Worm (Caenorhabditis elegans): ENCODE data around the gene mig-32.
"Not testable (repeated sequence)": the region's sequence is repeated elsewhere in the genome, so short reads cannot be mapped to it uniquely, and the experiment has no call there.

mig-32 gene

DNA sequence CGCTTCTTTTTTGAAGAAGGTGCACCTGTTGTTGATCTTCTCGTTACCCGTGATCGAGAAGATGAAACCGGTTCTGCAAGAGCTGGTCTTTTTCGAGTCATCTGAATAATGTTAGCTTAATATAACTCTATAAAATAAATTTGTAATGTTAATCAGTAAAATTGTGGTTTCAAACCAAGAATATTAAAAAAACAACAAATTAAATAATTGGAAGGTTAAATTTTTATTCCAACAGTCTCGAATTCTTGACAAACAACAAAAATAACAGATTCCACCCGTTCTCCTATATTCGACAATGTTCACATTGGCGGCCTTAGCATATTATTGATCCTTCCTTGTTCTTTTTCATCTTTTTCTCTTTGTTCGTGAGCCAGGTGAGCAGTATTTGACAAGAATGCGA lies at the start of gene mig-32:
Gene mig-32 (minus strand): TSS at position 101 of the 400 bp plus-strand sequence.
- TF ChIP-seq mml-1 (tag; optimal IDR thresholded peaks at IDR 0.05) (no peak), nhr-25 (tag; optimal IDR thresholded peaks at IDR 0.05) (no peak), fkh-10 (GFP tag; optimal IDR thresholded peaks at IDR 0.05) (no peak), tbx-2 (tag; optimal IDR thresholded peaks at IDR 0.05) (no peak), lin-39 (tag; optimal IDR thresholded peaks at IDR 0.05) (no peak), aly-2 (tag; optimal IDR thresholded peaks at IDR 0.05) (no peak)

- TF ChIP-seq pqm-1 (tag; optimal IDR thresholded peaks at IDR 0.05) (no peak), hmg-11 (tag; optimal IDR thresholded peaks at IDR 0.05) (no peak), nhr-67 (tag; optimal IDR thresholded peaks at IDR 0.05) (no peak), ZK546.5 (tag; optimal IDR thresholded peaks at IDR 0.05) (no peak), nhr-11 (tag; optimal IDR thresholded peaks at IDR 0.05) (no peak), nhr-43 (tag; optimal IDR thresholded peaks at IDR 0.05; ENCODE audit: poor library complexity, severe bottlenecking) (no peak), ceh-82 (tag; optimal IDR thresholded peaks at IDR 0.05) (no peak), zag-1 (tag; optimal IDR thresholded peaks at IDR 0.05) (no peak), tbx-2 (tag; optimal IDR thresholded peaks at IDR 0.05) (no peak), nhr-25 (tag; optimal IDR thresholded peaks at IDR 0.05) (no peak)
Measured at ce11 chrIV:12140959-12141358, 48.9 kb upstream of the mig-32 start, which contains the start of gene B0001.8. Gene B0001.8 (minus strand): TSS chrIV:12141059.

ce11 chrIV:12138093-12138492 lies 46.1 kb upstream of the mig-32 start, which contains the start of gene B0001.4:
Gene B0001.4 (minus strand): TSS chrIV:12138193.
- not testable (repeated sequence) for TF ChIP-seq nhr-23, nhr-76, lin-15B (tag; optimal IDR thresholded peaks at IDR 0.05)

DNA sequence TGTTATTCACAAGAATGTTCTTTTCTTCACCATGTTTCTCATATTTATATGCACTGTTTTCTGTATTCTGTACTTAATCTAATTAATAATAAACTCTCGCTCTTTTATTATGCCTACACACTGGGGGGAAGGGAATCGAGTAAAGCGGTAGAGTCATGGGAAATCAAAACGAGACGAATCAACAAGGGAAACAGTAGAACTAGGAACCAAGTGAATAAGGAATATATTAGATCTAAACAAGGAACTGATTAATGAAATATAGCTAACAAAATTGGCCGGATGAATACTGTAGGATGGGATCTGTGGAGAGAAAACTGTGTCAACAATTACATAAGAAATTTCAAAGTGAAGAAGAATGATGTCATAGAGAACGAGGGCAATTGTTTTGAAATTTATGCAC lies 43.0 kb upstream of the mig-32 start:
- no peak for TF ChIP-seq elt-3 (tag; optimal IDR thresholded peaks at IDR 0.05)
- no peak for TF ChIP-seq tbx-2 (tag; optimal IDR thresholded peaks at IDR 0.05)
- no peak for TF ChIP-seq snpc-4 (tag; optimal IDR thresholded peaks at IDR 0.05)
- no peak for TF ChIP-seq nhr-25 (tag; optimal IDR thresholded peaks at IDR 0.05)
- TF ChIP-seq lin-39 (tag; optimal IDR thresholded peaks at IDR 0.05): no peak
- TF ChIP-seq eor-1 (tag; optimal IDR thresholded peaks at IDR 0.05): no peak
- no peak for TF ChIP-seq ztf-4 (tag; optimal IDR thresholded peaks at IDR 0.05)
- TF ChIP-seq hmg-11 (tag; optimal IDR thresholded peaks at IDR 0.05): no peak
- no peak for TF ChIP-seq pha-4 (tag; optimal IDR thresholded peaks at IDR 0.05)
- TF ChIP-seq ceh-28 (tag; optimal IDR thresholded peaks at IDR 0.05): no peak
- TF ChIP-seq nhr-77 (tag; optimal IDR thresholded peaks at IDR 0.05): no peak
- no peak for TF ChIP-seq nhr-23 (tag; optimal IDR thresholded peaks at IDR 0.05)
- no peak for TF ChIP-seq ama-1 (optimal IDR thresholded peaks at IDR 0.05)
- TF ChIP-seq aly-2 (tag; optimal IDR thresholded peaks at IDR 0.05): no peak
- TF ChIP-seq ZK546.5 (tag; optimal IDR thresholded peaks at IDR 0.05): no peak

- TF ChIP-seq R02D3.7 (tag; optimal IDR thresholded peaks at IDR 0.05) (no peak), daf-12 (tag; optimal IDR thresholded peaks at IDR 0.05) (no peak), aly-2 (tag; optimal IDR thresholded peaks at IDR 0.05) (no peak), ceh-28 (tag; optimal IDR thresholded peaks at IDR 0.05) (no peak), ama-1 (optimal IDR thresholded peaks at IDR 0.05) (no peak), fkh-10 (GFP tag; optimal IDR thresholded peaks at IDR 0.05) (no peak), nhr-12 (tag; optimal IDR thresholded peaks at IDR 0.05) (no peak), elt-3 (tag; optimal IDR thresholded peaks at IDR 0.05) (no peak), nhr-237 (tag; optimal IDR thresholded peaks at IDR 0.05) (no peak)
Measured at ce11 chrIV:12133776-12134175, 41.8 kb upstream of the mig-32 start.

DNA sequence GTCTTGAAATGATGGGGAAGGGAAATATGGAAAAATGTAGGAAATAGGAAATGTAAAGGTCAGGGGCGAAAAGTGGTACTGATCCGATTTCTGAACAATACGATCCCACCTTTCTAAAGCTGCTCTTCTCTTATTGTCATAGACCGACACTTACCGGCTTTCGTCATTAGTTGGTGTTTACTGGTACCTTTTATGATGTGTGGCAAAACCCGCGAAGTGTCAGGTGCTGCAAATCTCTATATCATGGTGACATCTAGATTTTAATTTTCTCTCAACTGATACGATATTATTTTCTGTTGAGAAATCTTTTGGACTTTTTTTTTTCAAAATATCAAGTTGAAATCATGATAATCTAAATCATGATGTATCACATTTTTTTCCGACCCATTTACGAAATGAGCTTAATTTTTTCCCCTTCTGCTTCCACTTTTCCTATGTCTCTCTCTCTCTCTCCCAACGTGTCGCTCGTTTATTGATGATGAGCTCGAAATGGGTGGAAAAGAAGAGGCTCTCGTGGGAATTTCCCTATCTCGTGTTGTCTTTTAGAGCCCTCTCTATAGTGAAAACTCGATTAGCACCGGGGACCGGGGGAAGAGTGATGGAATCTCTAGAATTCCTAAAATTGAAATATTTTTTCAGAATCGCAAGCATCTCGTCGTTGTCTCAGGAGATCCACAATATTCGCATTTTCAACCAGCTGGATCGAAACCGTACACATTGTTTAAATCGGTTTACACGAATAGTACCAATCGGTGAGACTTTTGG lies 39.5 kb upstream of the mig-32 start:
- TF ChIP-seq ama-1 (optimal IDR thresholded peaks at IDR 0.05) (no peak), nhr-77 (tag; optimal IDR thresholded peaks at IDR 0.05) (no peak), zag-1 (tag; optimal IDR thresholded peaks at IDR 0.05) (no peak), nhr-11 (tag; optimal IDR thresholded peaks at IDR 0.05) (no peak), mdl-1 (tag; optimal IDR thresholded peaks at IDR 0.05) (no peak), elt-1 (tag; optimal IDR thresholded peaks at IDR 0.05) (no peak), mml-1 (tag; optimal IDR thresholded peaks at IDR 0.05) (no peak), daf-12 (tag; optimal IDR thresholded peaks at IDR 0.05) (no peak)
